Fruit fly (Drosophila melanogaster) S2 (cell line): ENCODE data around the gene M6.

Experiments used
- CG8478 ChIP-seq: fragments of >200 bp; optimal IDR thresholded peaks from 2 replicates; lab custom pipeline; 2018
- CTCF ChIP-seq, 2 experiments: fragments of >200 bp; optimal IDR thresholded peaks; 2 replicates each; lab custom pipeline; 2018

dm6 chr3L:21490486-21490885 is 17.2 kb upstream of the M6 start, which contains the start of gene Neu2:
- no peak for TF ChIP-seq CG8478 (lab: Kevin White, UChicago)
- TF ChIP-seq CTCF (optimal IDR thresholded peaks at IDR 0.05; lab: Kevin White, UChicago): no peak
